Worm (Caenorhabditis elegans): ENCODE data around the gene del-5.
A peak's percentile ranks its signal among the peaks of the same experiment; 100 is the strongest.

The del-5 gene

ce11 chrX:11035563-11035962 is 27.6 kb upstream of the del-5 start:
- no peak for TF ChIP-seq nhr-28 (tag; optimal IDR thresholded peaks at IDR 0.05)
- no peak for TF ChIP-seq aly-2 (tag; optimal IDR thresholded peaks at IDR 0.05)
- no peak for TF ChIP-seq skn-1 (tag; optimal IDR thresholded peaks at IDR 0.05)
- no peak for TF ChIP-seq ceh-28 (tag; optimal IDR thresholded peaks at IDR 0.05)
- peak; percentile 26 for TF ChIP-seq egl-5 (tag; optimal IDR thresholded peaks at IDR 0.05)
- TF ChIP-seq hmg-11 (tag; optimal IDR thresholded peaks at IDR 0.05), result no peak
- no peak for TF ChIP-seq ztf-11 (tag; optimal IDR thresholded peaks at IDR 0.05)
- TF ChIP-seq ZK546.5 (tag; optimal IDR thresholded peaks at IDR 0.05), result no peak
- TF ChIP-seq nhr-77 (tag; optimal IDR thresholded peaks at IDR 0.05), result no peak
- no peak for TF ChIP-seq fos-1 (tag; optimal IDR thresholded peaks at IDR 0.05)
- no peak for TF ChIP-seq sea-2 (GFP tag; optimal IDR thresholded peaks at IDR 0.05)
- no peak for TF ChIP-seq ceh-82 (tag; optimal IDR thresholded peaks at IDR 0.05)
- TF ChIP-seq fkh-2 (tag; optimal IDR thresholded peaks at IDR 0.05), result no peak
- no peak for TF ChIP-seq nhr-23 (tag; optimal IDR thresholded peaks at IDR 0.05)
- TF ChIP-seq nfya-1 (tag; optimal IDR thresholded peaks at IDR 0.05; ENCODE audit: insufficient read depth), result peak; percentile 23
- no peak for TF ChIP-seq zag-1 (tag; optimal IDR thresholded peaks at IDR 0.05)
- TF ChIP-seq elt-1 (tag; optimal IDR thresholded peaks at IDR 0.05), result no peak
- no peak for TF ChIP-seq mdl-1 (tag; optimal IDR thresholded peaks at IDR 0.05)
- TF ChIP-seq elt-3 (tag; optimal IDR thresholded peaks at IDR 0.05), result no peak
- peak; percentile 40 for TF ChIP-seq lin-39 (tag; optimal IDR thresholded peaks at IDR 0.05)
- TF ChIP-seq nhr-12 (tag; optimal IDR thresholded peaks at IDR 0.05), result no peak
- TF ChIP-seq nhr-76 (tag; optimal IDR thresholded peaks at IDR 0.05), result no peak
- no peak for TF ChIP-seq nhr-43 (tag; optimal IDR thresholded peaks at IDR 0.05; ENCODE audit: poor library complexity, severe bottlenecking)
- TF ChIP-seq ama-1 (optimal IDR thresholded peaks at IDR 0.05), result peak; percentile 3
- TF ChIP-seq nhr-25 (tag; optimal IDR thresholded peaks at IDR 0.05), result no peak

- peak; percentile 31 for TF ChIP-seq fkh-10 (GFP tag; optimal IDR thresholded peaks at IDR 0.05)
- peak; percentile 69 for TF ChIP-seq nfya-1 (tag; optimal IDR thresholded peaks at IDR 0.05; ENCODE audit: insufficient read depth)
- TF ChIP-seq nhr-43 (tag; optimal IDR thresholded peaks at IDR 0.05; ENCODE audit: poor library complexity, severe bottlenecking), result no peak
- peak; percentile 10 for TF ChIP-seq pqm-1 (tag; optimal IDR thresholded peaks at IDR 0.05)
- peak; percentile 27 for TF ChIP-seq hmg-11 (tag; optimal IDR thresholded peaks at IDR 0.05)
- peak; percentile 1 for TF ChIP-seq nhr-11 (tag; optimal IDR thresholded peaks at IDR 0.05)
- TF ChIP-seq ceh-28 (tag; optimal IDR thresholded peaks at IDR 0.05), result peak; percentile 43
- TF ChIP-seq eor-1 (tag; optimal IDR thresholded peaks at IDR 0.05), result no peak
- TF ChIP-seq unc-62 (GFP tag; optimal IDR thresholded peaks at IDR 0.05), result no peak
- TF ChIP-seq tbx-2 (tag; optimal IDR thresholded peaks at IDR 0.05), result peak; percentile 23
- TF ChIP-seq pha-4 (tag; optimal IDR thresholded peaks at IDR 0.05), result peak; percentile 69
- TF ChIP-seq lin-15B (tag; optimal IDR thresholded peaks at IDR 0.05), result peak; percentile 10
- peak; percentile 72 for TF ChIP-seq lin-39 (tag; optimal IDR thresholded peaks at IDR 0.05)
- peak; percentile 42 for TF ChIP-seq elt-2 (tag; optimal IDR thresholded peaks at IDR 0.05)
Measured at ce11 chrX:11034430-11035117, 26.6 kb upstream of the del-5 start.

DNA sequence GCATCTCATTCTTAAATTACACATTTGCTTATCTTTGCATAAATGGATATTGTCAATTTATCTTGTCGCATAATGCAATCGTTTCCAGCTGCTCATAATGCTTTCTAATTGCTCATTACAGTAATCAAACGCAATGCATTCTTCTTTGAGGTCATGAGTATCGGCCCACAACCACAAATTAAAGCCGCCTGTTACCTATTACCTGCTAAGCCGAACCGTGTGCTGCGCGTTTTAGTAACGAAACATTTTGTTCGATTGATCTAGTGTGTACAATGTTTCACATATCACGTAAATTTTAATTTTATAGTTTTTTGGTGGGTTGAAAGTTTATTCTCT is 25.9 kb upstream of the del-5 start:
- TF ChIP-seq pha-4 (tag; optimal IDR thresholded peaks at IDR 0.05) (no peak), unc-62 (GFP tag; optimal IDR thresholded peaks at IDR 0.05) (no peak), nhr-237 (tag; optimal IDR thresholded peaks at IDR 0.05) (no peak), ztf-11 (tag; optimal IDR thresholded peaks at IDR 0.05) (no peak), fkh-10 (GFP tag; optimal IDR thresholded peaks at IDR 0.05) (no peak)

DNA sequence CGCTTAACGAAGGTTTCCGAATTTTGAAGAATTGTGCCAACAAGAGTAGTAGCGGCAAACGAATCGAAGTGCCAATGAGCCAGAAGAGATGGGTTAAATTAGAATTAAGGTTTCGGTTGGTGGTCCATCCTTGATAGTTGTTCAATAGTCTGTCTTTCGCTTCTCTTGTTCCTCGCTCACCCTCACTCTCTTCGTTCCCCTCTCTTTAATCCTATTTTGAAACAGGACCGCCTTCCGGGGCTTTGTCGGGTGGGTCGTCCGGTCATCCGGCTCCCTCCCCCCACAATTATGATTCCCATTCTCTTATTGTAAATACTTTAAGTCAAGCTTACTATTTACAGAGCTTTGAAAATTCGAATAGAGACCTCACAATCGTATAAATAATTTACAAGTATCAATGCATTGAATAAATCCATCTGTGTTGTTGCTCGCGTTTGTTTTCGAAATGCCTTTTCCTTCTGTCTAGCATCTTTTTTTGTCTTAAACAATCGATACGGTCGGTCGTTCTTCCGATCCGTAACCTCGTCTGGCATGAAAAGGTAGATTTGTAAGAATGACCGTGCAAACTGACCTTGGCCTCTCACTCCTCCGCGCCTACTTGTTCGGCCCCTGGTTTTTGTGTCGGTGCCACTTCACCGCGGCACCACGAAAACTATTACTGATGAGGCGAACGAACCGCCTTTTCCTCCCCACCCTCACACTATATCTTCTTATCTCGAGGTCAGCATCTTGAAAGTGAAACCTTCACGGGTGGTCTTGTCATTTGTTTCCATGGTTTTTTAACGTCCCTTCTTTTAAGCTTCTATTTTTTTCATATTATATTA is 25.4 kb upstream of the del-5 start:
- TF ChIP-seq egl-5 (tag; optimal IDR thresholded peaks at IDR 0.05), result no peak
- TF ChIP-seq mdl-1 (tag; optimal IDR thresholded peaks at IDR 0.05), result no peak
- no peak for TF ChIP-seq egl-27 (tag; optimal IDR thresholded peaks at IDR 0.05)
- no peak for TF ChIP-seq snpc-4 (tag; optimal IDR thresholded peaks at IDR 0.05)
- peak; percentile 38 for TF ChIP-seq nhr-23 (tag; optimal IDR thresholded peaks at IDR 0.05)
- TF ChIP-seq tbx-2 (tag; optimal IDR thresholded peaks at IDR 0.05), result no peak
- TF ChIP-seq daf-12 (tag; optimal IDR thresholded peaks at IDR 0.05), result no peak
- peak; percentile 69 for TF ChIP-seq nhr-25 (tag; optimal IDR thresholded peaks at IDR 0.05)
- TF ChIP-seq elt-1 (tag; optimal IDR thresholded peaks at IDR 0.05), result peak; percentile 30
- no peak for TF ChIP-seq nhr-12 (tag; optimal IDR thresholded peaks at IDR 0.05)
